Fruit fly (Drosophila melanogaster) S2 (cell line): Measurements from ENCODE around the gene CG15202.

Experiments
- CG8478 ChIP-seq: fragments of >200 bp; optimal IDR thresholded peaks from 2 replicates; lab custom pipeline; 2018
- CTCF ChIP-seq, 2 experiments: fragments of >200 bp; optimal IDR thresholded peaks; 2 replicates each; lab custom pipeline; 2018

DNA sequence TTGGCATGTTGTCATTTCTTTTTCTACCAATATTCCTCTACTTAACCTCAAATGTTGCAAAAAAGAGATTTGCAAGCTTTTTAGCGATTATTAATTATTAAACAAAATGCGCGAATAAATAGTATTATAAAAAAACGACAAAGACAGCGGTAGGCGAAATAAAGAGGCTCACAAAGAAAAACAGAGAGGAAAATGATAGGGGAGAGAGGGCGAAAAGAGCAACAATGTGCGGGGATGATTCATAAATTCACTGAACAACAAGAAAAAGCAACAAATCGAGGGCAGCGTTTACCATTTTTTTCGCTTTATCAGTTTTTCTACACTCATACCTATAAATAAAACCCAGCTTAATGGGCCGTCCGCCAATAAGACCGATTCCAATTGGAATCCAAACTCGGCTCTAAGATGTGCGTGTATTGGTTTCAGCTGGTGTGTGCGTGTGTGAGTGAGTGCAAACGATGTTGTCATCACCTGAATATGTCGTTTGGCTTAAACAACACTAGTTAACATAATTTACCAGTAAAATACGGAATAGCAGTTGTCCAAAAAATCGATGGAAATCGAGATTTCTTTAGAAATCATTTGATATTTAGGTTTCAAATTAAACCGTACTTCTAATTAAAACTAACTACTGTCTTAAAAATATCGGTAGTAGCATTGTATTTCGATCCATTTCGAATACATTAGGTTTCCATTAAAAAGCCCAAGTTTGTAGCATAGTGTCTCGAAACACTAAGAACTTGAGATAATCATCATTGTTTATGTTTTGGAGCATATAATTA is 13.7 kb downstream of the CG15202 start:
- TF ChIP-seq CTCF (optimal IDR thresholded peaks at IDR 0.05; lab: Kevin White, UChicago) (no peak), CG8478 (no peak)
